Fruit fly (Drosophila melanogaster): ENCODE results near the gene mRpS22.

The mRpS22 gene

dm6 chr3R:27937752-27938694 lies 21.3 kb downstream of the mRpS22 start, which contains the start of the genes NSD and BOD1 (continued):
- TF ChIP-seq Hr78 (GFP tag; optimal IDR thresholded peaks at IDR 0.05) (no peak), Nf-YB (GFP tag; optimal IDR thresholded peaks at IDR 0.05) (no peak), rib (GFP tag; IDR thresholded peaks at IDR 0.05) (no peak), CG6272 (GFP tag; IDR thresholded peaks at IDR 0.05) (peak; percentile 79), gem (tag; optimal IDR thresholded peaks at IDR 0.05) (peak; percentile 78), sna (GFP tag; IDR thresholded peaks at IDR 0.05; ENCODE audit: partially characterized antibody) (peak; percentile 86), Stat92E (GFP tag; optimal IDR thresholded peaks at IDR 0.05) (no peak), her (GFP tag; optimal IDR thresholded peaks at IDR 0.05) (no peak), CG31388 (GFP tag; optimal IDR thresholded peaks at IDR 0.05) (no peak), p53 (GFP tag; optimal IDR thresholded peaks at IDR 0.05) (no peak), CG12769 (tag; optimal IDR thresholded peaks at IDR 0.05) (no peak), pb (GFP tag; optimal IDR thresholded peaks at IDR 0.05) (no peak), Spps (tag; optimal IDR thresholded peaks at IDR 0.05) (no peak), trh (GFP tag; optimal IDR thresholded peaks at IDR 0.05) (no peak), maf-S (GFP tag; optimal IDR thresholded peaks at IDR 0.05) (no peak), schlank (tag; optimal IDR thresholded peaks at IDR 0.05) (peak; percentile 25), Atf6 (GFP tag; IDR thresholded peaks at IDR 0.05) (no peak), Bteb2 (GFP tag; optimal IDR thresholded peaks at IDR 0.05) (no peak), Blimp-1 (GFP tag; optimal IDR thresholded peaks at IDR 0.05) (no peak), Hsf (GFP tag; optimal IDR thresholded peaks at IDR 0.05) (no peak), CG2120 (GFP tag; optimal IDR thresholded peaks at IDR 0.05) (peak; percentile 44), CG7745 (tag; optimal IDR thresholded peaks at IDR 0.05) (no peak), CG4707 (GFP tag; optimal IDR thresholded peaks at IDR 0.05) (no peak), Atf3 (GFP tag; optimal IDR thresholded peaks at IDR 0.05) (no peak), Sin3A (optimal IDR thresholded peaks at IDR 0.05) (peak; percentile 5), Ets97D (GFP tag; optimal IDR thresholded peaks at IDR 0.05) (peak; percentile 35), ems (GFP tag; optimal IDR thresholded peaks at IDR 0.05) (no peak), sc (optimal IDR thresholded peaks at IDR 0.05) (no peak), sc (GFP tag; optimal IDR thresholded peaks at IDR 0.05) (no peak), CG9215 (GFP tag; IDR thresholded peaks at IDR 0.05) (peak; percentile 63), disco-r (GFP tag; optimal IDR thresholded peaks at IDR 0.05) (no peak), CG13894 (tag; optimal IDR thresholded peaks at IDR 0.05) (no peak), fd64A (GFP tag; optimal IDR thresholded peaks at IDR 0.05) (no peak), nerfin-1 (tag; optimal IDR thresholded peaks at IDR 0.05) (no peak), gcm2 (GFP tag; optimal IDR thresholded peaks at IDR 0.05) (no peak), usp (GFP tag; optimal IDR thresholded peaks at IDR 0.05) (no peak), Sry-β (GFP tag; optimal IDR thresholded peaks at IDR 0.05) (peak; percentile 90), scrt (GFP tag; optimal IDR thresholded peaks at IDR 0.05) (no peak), Max (GFP tag; optimal IDR thresholded peaks at IDR 0.05) (no peak), vfl (GFP tag; optimal IDR thresholded peaks at IDR 0.05) (no peak), ato (GFP tag; IDR thresholded peaks at IDR 0.05; ENCODE audit: partially characterized antibody) (peak; percentile 96), CG9437 (GFP tag; optimal IDR thresholded peaks at IDR 0.05) (peak; percentile 54), lilli (GFP tag; optimal IDR thresholded peaks at IDR 0.05) (peak; percentile 40), Abd-B (GFP tag; optimal IDR thresholded peaks at IDR 0.05) (peak; percentile 61), mirr (GFP tag; optimal IDR thresholded peaks at IDR 0.05) (peak; percentile 42), CG8281 (tag; optimal IDR thresholded peaks at IDR 0.05) (no peak), CG16815 (GFP tag; optimal IDR thresholded peaks at IDR 0.05) (peak; percentile 41), grau (tag; optimal IDR thresholded peaks at IDR 0.05) (peak; percentile 59), CG3407 (GFP tag; optimal IDR thresholded peaks at IDR 0.05) (no peak)

Data from whole organism, embryonic.